Worm (Caenorhabditis elegans): Measurements from ENCODE around the gene C06B8.2.

ce11 chrV:15444188-15444587 lies 34.4 kb downstream of the C06B8.2 start, which contains the start of gene T26H5.11:
- TF ChIP-seq unc-62 (GFP tag; optimal IDR thresholded peaks at IDR 0.05 in 1 of 2) (no peak), unc-62 (tag; optimal IDR thresholded peaks at IDR 0.05) (no peak), zag-1 (tag; optimal IDR thresholded peaks at IDR 0.05) (no peak), D1046.2 (GFP tag; IDR thresholded peaks at IDR 0.05) (no peak), snpc-4 (tag; optimal IDR thresholded peaks at IDR 0.05) (no peak), hmg-1.1 (GFP tag; IDR thresholded peaks at IDR 0.05) (no peak), ama-1 (optimal IDR thresholded peaks at IDR 0.05) (no peak), mxl-2 (GFP tag; conservative IDR thresholded peaks at IDR 0.05) (no peak), egl-27 (tag; optimal IDR thresholded peaks at IDR 0.05) (no peak)

All from whole organism, L4 larva.